Worm (Caenorhabditis elegans) whole organism, young adult: ENCODE results near the gene atp-4.
A peak's percentile ranks its signal among the peaks of the same experiment; 100 is the strongest.

Experiments used
- B0261.1 ChIP-seq: sonication (generic microtip); optimal IDR thresholded peaks from 2 replicates; lab custom pipeline; 2016; ENCODE audit warnings: mild to moderate bottlenecking, missing genetic modification characterization, moderate library complexity, missing compliant biosample characterization
- C06A6.2 ChIP-seq: fragments of 200-800 bp; sonication (Bioruptor generic); conservative IDR thresholded peaks from 2 replicates; pipeline ENCODE4 v1.3.6; 2022; ENCODE audit warnings: missing genetic modification characterization, missing compliant biosample characterization
- D2030.7 ChIP-seq: fragments of 200-800 bp; sonication (Bioruptor generic); IDR thresholded peaks from 2 replicates; pipeline ENCODE4 v1.3.6; 2022; ENCODE audit warnings: missing genetic modification reagents, missing genetic modification characterization, missing compliant biosample characterization
- F22D6.2 ChIP-seq: sonication (generic microtip); optimal IDR thresholded peaks from 2 replicates; lab custom pipeline; 2016; ENCODE audit warnings: mild to moderate bottlenecking, missing genetic modification characterization, missing compliant biosample characterization
- F37B4.10 ChIP-seq: fragments of 200-800 bp; sonication (Bioruptor generic); IDR thresholded peaks from 2 replicates; pipeline ENCODE4 v1.3.6; 2022; ENCODE audit warnings: missing genetic modification characterization, missing compliant biosample characterization
- F49E8.2 ChIP-seq: sonication (generic microtip); optimal IDR thresholded peaks from 3 replicates; lab custom pipeline; 2017; ENCODE audit warnings: missing genetic modification characterization, mild to moderate bottlenecking, missing compliant biosample characterization, antibody characterized with exemption, moderate library complexity; ENCODE audit not compliant: insufficient read depth
- K11D2.4 ChIP-seq: fragments of 200-800 bp; sonication (Bioruptor generic); IDR thresholded peaks from 2 replicates; pipeline ENCODE4 v1.3.6; 2022; ENCODE audit warnings: missing genetic modification reagents, missing genetic modification characterization, missing compliant biosample characterization
- T07F8.4 ChIP-seq: sonication (generic microtip); optimal IDR thresholded peaks from 2 replicates; lab custom pipeline; 2016; ENCODE audit warnings: mild to moderate bottlenecking, missing genetic modification characterization, moderate library complexity, missing compliant biosample characterization
- Y53G8AR.9 ChIP-seq: fragments of 200-800 bp; sonication (Bioruptor generic); conservative IDR thresholded peaks from 2 replicates; pipeline ENCODE4 v1.3.6; 2022; ENCODE audit warnings: missing genetic modification reagents, missing genetic modification characterization, missing compliant biosample characterization
- Y79H2A.3 ChIP-seq: fragments of 200-800 bp; sonication (Bioruptor generic); conservative IDR thresholded peaks from 2 replicates; pipeline ENCODE4 v1.3.6; 2022; ENCODE audit warnings: missing genetic modification reagents, missing genetic modification characterization, missing compliant biosample characterization
- akir-1 ChIP-seq: fragments of 200-800 bp; sonication (Bioruptor generic); optimal IDR thresholded peaks from 2 replicates; lab custom pipeline; 2018; ENCODE audit warnings: mild to moderate bottlenecking, missing genetic modification characterization, moderate library complexity, missing compliant biosample characterization
- aptf-3 ChIP-seq: fragments of 200-800 bp; sonication (Bioruptor generic); IDR thresholded peaks from 2 replicates; pipeline ENCODE4 v1.3.6; 2022; ENCODE audit warnings: missing genetic modification characterization, missing compliant biosample characterization
- bed-1 ChIP-seq: fragments of 200-800 bp; sonication (Bioruptor generic); IDR thresholded peaks from 2 replicates; pipeline ENCODE4 v1.3.6; 2022; ENCODE audit warnings: missing genetic modification reagents, missing genetic modification characterization, missing compliant biosample characterization
- bed-2 ChIP-seq: fragments of 200-800 bp; sonication (Bioruptor generic); IDR thresholded peaks from 2 replicates; pipeline ENCODE4 v1.3.6; 2022; ENCODE audit warnings: missing genetic modification reagents, missing genetic modification characterization, missing compliant biosample characterization
- ccch-3 ChIP-seq: fragments of 200-800 bp; sonication (Bioruptor generic); optimal IDR thresholded peaks from 2 replicates; lab custom pipeline; 2018; ENCODE audit warnings: mild to moderate bottlenecking, missing genetic modification characterization, missing compliant biosample characterization
- ceh-27 ChIP-seq: fragments of 200-800 bp; sonication (Bioruptor generic); optimal IDR thresholded peaks from 2 replicates; lab custom pipeline; 2018; ENCODE audit warnings: mild to moderate bottlenecking, missing genetic modification characterization, moderate library complexity, missing compliant biosample characterization
- ceh-40 ChIP-seq: fragments of 200-800 bp; sonication (Bioruptor generic); IDR thresholded peaks from 2 replicates; pipeline ENCODE4 v1.3.6; 2022; ENCODE audit warnings: missing genetic modification characterization, missing compliant biosample characterization
- ceh-58 ChIP-seq: fragments of 200-800 bp; sonication (Bioruptor generic); IDR thresholded peaks from 2 replicates; pipeline ENCODE4 v1.3.6; 2022; ENCODE audit warnings: missing genetic modification characterization, missing compliant biosample characterization
- chd-7 ChIP-seq: sonication (generic microtip); optimal IDR thresholded peaks from 2 replicates; lab custom pipeline; 2016; ENCODE audit warnings: mild to moderate bottlenecking, missing genetic modification characterization, moderate library complexity, missing compliant biosample characterization
- dpl-1 ChIP-seq: fragments of 150-350 bp; optimal IDR thresholded peaks from 2 replicates; lab custom pipeline; 2014; ENCODE audit warnings: missing biosample characterization, missing genetic modification reagents, missing genetic modification characterization
- egrh-3 ChIP-seq: fragments of 200-800 bp; sonication (Bioruptor generic); IDR thresholded peaks from 2 replicates; pipeline ENCODE4 v1.3.6; 2022; ENCODE audit warnings: missing genetic modification reagents, missing genetic modification characterization, missing compliant biosample characterization
- ets-4 ChIP-seq: fragments of 200-800 bp; sonication (Bioruptor generic); optimal IDR thresholded peaks from 2 replicates; lab custom pipeline; 2018; ENCODE audit warnings: mild to moderate bottlenecking, missing genetic modification characterization, missing compliant biosample characterization
- fkh-3 ChIP-seq: sonication (generic microtip); optimal IDR thresholded peaks from 2 replicates; lab custom pipeline; 2016; ENCODE audit warnings: mild to moderate bottlenecking, missing genetic modification characterization, missing compliant biosample characterization
- him-1 ChIP-seq: sonication (generic microtip); optimal IDR thresholded peaks from 2 replicates; lab custom pipeline; 2016; ENCODE audit warnings: missing genotype, missing genetic modification reagents, missing genetic modification characterization, missing compliant biosample characterization
- hlh-12 ChIP-seq: sonication (generic microtip); optimal IDR thresholded peaks from 2 replicates; lab custom pipeline; 2016; ENCODE audit warnings: missing genetic modification characterization, missing compliant biosample characterization
- hlh-26 ChIP-seq: fragments of 200-800 bp; sonication (Bioruptor generic); conservative IDR thresholded peaks from 2 replicates; pipeline ENCODE4 v1.3.6; 2022; ENCODE audit warnings: missing genetic modification reagents, missing genetic modification characterization, missing compliant biosample characterization
- let-526 ChIP-seq: fragments of 200-800 bp; sonication (Bioruptor generic); IDR thresholded peaks from 2 replicates; pipeline ENCODE4 v1.3.6; 2022; ENCODE audit warnings: missing genetic modification reagents, missing genetic modification characterization, missing compliant biosample characterization
- let-607 ChIP-seq, 2 experiments: fragments of 200-800 bp in 1 of 2; sonication (Bioruptor generic) in 1 of 2; sonication (generic microtip) in 1 of 2; optimal IDR thresholded peaks; 2 replicates each; lab custom pipeline; 2016 to 2018; ENCODE audit warnings: mild to moderate bottlenecking in 2 of 2, missing compliant biosample characterization in 2 of 2, missing genetic modification characterization in 2 of 2, moderate library complexity in 2 of 2, missing genotype in 1 of 2
- lin-40 ChIP-seq: sonication (generic microtip); optimal IDR thresholded peaks from 2 replicates; lab custom pipeline; 2016; ENCODE audit warnings: missing genetic modification characterization, mild to moderate bottlenecking, missing compliant biosample characterization, missing genotype, missing genetic modification reagents
- lir-1 ChIP-seq: fragments of 200-800 bp; sonication (Bioruptor generic); conservative IDR thresholded peaks from 2 replicates; pipeline ENCODE4 v1.3.6; 2022; ENCODE audit warnings: missing genetic modification reagents, missing genetic modification characterization, missing compliant biosample characterization
- nfyb-1 ChIP-seq: fragments of 200-800 bp; sonication (Bioruptor generic); IDR thresholded peaks from 2 replicates; pipeline ENCODE4 v1.3.6; 2022; ENCODE audit warnings: missing genetic modification reagents, missing genetic modification characterization, missing compliant biosample characterization
- nhr-120 ChIP-seq: fragments of 200-800 bp; sonication (Bioruptor generic); IDR thresholded peaks from 2 replicates; pipeline ENCODE4 v1.3.6; 2022; ENCODE audit warnings: missing genetic modification characterization, missing compliant biosample characterization
- nhr-27 ChIP-seq: fragments of 200-800 bp; sonication (Bioruptor generic); optimal IDR thresholded peaks from 2 replicates; lab custom pipeline; 2018; ENCODE audit warnings: mild to moderate bottlenecking, missing genetic modification characterization, moderate library complexity, missing compliant biosample characterization
- nhr-80 ChIP-seq: sonication (generic microtip); optimal IDR thresholded peaks from 2 replicates; lab custom pipeline; 2016; ENCODE audit warnings: missing genetic modification characterization, missing compliant biosample characterization
- pha-4 ChIP-seq: fragments of 150-350 bp; sonication (generic microtip); optimal IDR thresholded peaks from 2 replicates; lab custom pipeline; 2014; ENCODE audit warnings: missing biosample characterization, missing genetic modification reagents, missing genetic modification characterization
- rpc-1 ChIP-seq, 2 experiments: fragments of 150-350 bp in 1 of 2; sonication (generic microtip) in 1 of 2; optimal IDR thresholded peaks; 2 replicates each; lab custom pipeline; 2014 to 2018; ENCODE audit warnings: missing biosample characterization in 1 of 2, missing genetic modification characterization in 1 of 2, missing genetic modification reagents in 1 of 2, missing genotype in 1 of 2
- snpc-3.4 ChIP-seq: sonication (generic microtip); optimal IDR thresholded peaks from 2 replicates; lab custom pipeline; 2017; ENCODE audit warnings: missing genetic modification characterization, mild to moderate bottlenecking, missing compliant biosample characterization, antibody characterized with exemption, moderate library complexity, missing genotype, missing genetic modification reagents
- snpc-4 ChIP-seq, 5 experiments: fragments of 150-350 bp in 1 of 5; sonication (generic microtip) in 4 of 5; optimal IDR thresholded peaks; 2 replicates each; lab custom pipeline; 2014 to 2018; ENCODE audit warnings: missing genetic modification characterization in 5 of 5, missing biosample characterization in 3 of 5, antibody characterized with exemption in 2 of 5, mild to moderate bottlenecking in 2 of 5, missing compliant biosample characterization in 2 of 5, missing genotype in 2 of 5, moderate library complexity in 2 of 5, missing genetic modification reagents in 1 of 5
- unc-62 ChIP-seq: fragments of 150-350 bp; optimal IDR thresholded peaks from 2 replicates; lab custom pipeline; 2014; ENCODE audit warnings: missing biosample characterization, missing genetic modification reagents, missing genetic modification characterization
- ztf-26 ChIP-seq: sonication (generic microtip); optimal IDR thresholded peaks from 2 replicates; lab custom pipeline; 2017; ENCODE audit warnings: missing genetic modification characterization, missing compliant biosample characterization
- ztf-28 ChIP-seq: fragments of 200-800 bp; sonication (Bioruptor generic); IDR thresholded peaks from 2 replicates; pipeline ENCODE4 v1.3.6; 2022; ENCODE audit warnings: missing genetic modification reagents, missing genetic modification characterization, missing compliant biosample characterization
- ztf-3 ChIP-seq: fragments of 200-800 bp; sonication (Bioruptor generic); optimal IDR thresholded peaks from 2 replicates; lab custom pipeline; 2018; ENCODE audit warnings: mild to moderate bottlenecking, missing genetic modification characterization, missing compliant biosample characterization

atp-4 gene

ce11 chrV:6400528-6400927 lies 26.4 kb downstream of the atp-4 start:
- no peak for TF ChIP-seq pha-4 (tag; lab: Kevin White, UChicago)
- peak in 1 of 2 experiments; percentile 17 for TF ChIP-seq let-607 (tag; optimal IDR thresholded peaks at IDR 0.05; lab: Kevin White, UChicago)
- TF ChIP-seq rpc-1 (optimal IDR thresholded peaks at IDR 0.05; lab: Kevin White, UChicago) = no peak
- no peak for TF ChIP-seq rpc-1 (tag; optimal IDR thresholded peaks at IDR 0.05; lab: Kevin White, UChicago)

ce11 chrV:6399831-6400230 lies 27.1 kb downstream of the atp-4 start, which contains the start of gene gfi-1:
TSS of gene gfi-1 (minus strand) at chrV:6399931.
- TF ChIP-seq hlh-26 = no peak
- TF ChIP-seq D2030.7 = no peak
- no peak for TF ChIP-seq F22D6.2 (tag; lab: Kevin White, UChicago)
- no peak for TF ChIP-seq F49E8.2
- TF ChIP-seq egrh-3 = no peak
- TF ChIP-seq lir-1 (GFP tag; lab: Robert Waterston, UW) = no peak
- TF ChIP-seq K11D2.4 (GFP tag; lab: Robert Waterston, UW) = no peak
- TF ChIP-seq snpc-4 (GFP tag; optimal IDR thresholded peaks at IDR 0.05; lab: Kevin White, UChicago) = no peak
- no peak for TF ChIP-seq snpc-4 (tag; optimal IDR thresholded peaks at IDR 0.05; lab: Kevin White, UChicago)
- no peak for TF ChIP-seq nhr-80
- no peak for TF ChIP-seq aptf-3
- TF ChIP-seq nfyb-1 (GFP tag; lab: Robert Waterston, UW) = no peak
- no peak for TF ChIP-seq bed-1 (GFP tag; lab: Robert Waterston, UW)
- no peak for TF ChIP-seq ccch-3 (GFP tag; lab: Kevin White, UChicago)
- no peak for TF ChIP-seq F37B4.10 (GFP tag; lab: Robert Waterston, UW)
- no peak for TF ChIP-seq unc-62 (GFP tag; lab: Kevin White, UChicago)
- no peak for TF ChIP-seq lin-40 (tag; lab: Kevin White, UChicago)
- no peak for TF ChIP-seq Y79H2A.3 (GFP tag; lab: Robert Waterston, UW)
- TF ChIP-seq chd-7 (tag; lab: Kevin White, UChicago) = no peak

- TF ChIP-seq ets-4 (GFP tag; lab: Kevin White, UChicago) (peak; percentile 5), nhr-80 (peak; percentile 75), ccch-3 (GFP tag; lab: Kevin White, UChicago) (no peak), let-526 (GFP tag; lab: Robert Waterston, UW) (no peak), bed-2 (GFP tag; lab: Robert Waterston, UW) (no peak), dpl-1 (no peak)
Measured at ce11 chrV:6398922-6399321, 28.0 kb downstream of the atp-4 start.

ce11 chrV:6390163-6390562 lies 36.7 kb downstream of the atp-4 start, which contains the start of gene F57F4.1:
TSS of gene F57F4.1 (plus strand) at chrV:6390463.
- TF ChIP-seq lin-40 (tag; lab: Kevin White, UChicago) = no peak
- no peak for TF ChIP-seq snpc-3.4 (tag; lab: Kevin White, UChicago)
- TF ChIP-seq nhr-120 (GFP tag; lab: Robert Waterston, UW) = no peak
- no peak for TF ChIP-seq Y79H2A.3 (GFP tag; lab: Robert Waterston, UW)
- no peak for TF ChIP-seq nhr-27 (tag; lab: Kevin White, UChicago)
- TF ChIP-seq ztf-3 = no peak
- no peak for TF ChIP-seq let-526 (GFP tag; lab: Robert Waterston, UW)
- no peak for TF ChIP-seq Y53G8AR.9 (GFP tag; lab: Robert Waterston, UW)
- TF ChIP-seq T07F8.4 (tag; lab: Kevin White, UChicago) = no peak
- TF ChIP-seq fkh-3 (tag; lab: Kevin White, UChicago) = no peak
- TF ChIP-seq him-1 (tag; lab: Kevin White, UChicago) = no peak
- TF ChIP-seq ceh-40 = no peak
- TF ChIP-seq ceh-27 = no peak
- no peak for TF ChIP-seq ztf-26 (tag; lab: Kevin White, UChicago)
- no peak for TF ChIP-seq akir-1 (GFP tag; lab: Kevin White, UChicago)
- no peak for TF ChIP-seq ceh-58
- no peak for TF ChIP-seq hlh-12
- TF ChIP-seq C06A6.2 (GFP tag; lab: Robert Waterston, UW) = no peak
- TF ChIP-seq ztf-28 (GFP tag; lab: Robert Waterston, UW) = no peak
- TF ChIP-seq B0261.1 (tag; lab: Kevin White, UChicago) = no peak
- TF ChIP-seq, all 124 proteins: peak for 0
